Worm (Caenorhabditis elegans) whole organism, late embryonic: ENCODE data around the gene ZK512.4.
A peak's percentile ranks its signal among the peaks of the same experiment; 100 is the strongest.

Experiments
- C38D4.7 ChIP-seq: fragments of 200-800 bp; sonication (Bioruptor generic); optimal IDR thresholded peaks from 2 replicates; lab custom pipeline; 2018; ENCODE audit warnings: mild to moderate bottlenecking, missing genetic modification characterization, moderate library complexity, missing compliant biosample characterization
- K09A11.1 ChIP-seq: sonication (generic microtip); optimal IDR thresholded peaks from 2 replicates; lab custom pipeline; 2017; ENCODE audit warnings: antibody characterized with exemption, mild to moderate bottlenecking, missing genetic modification characterization, missing compliant biosample characterization; ENCODE audit not compliant: insufficient read depth
- Y22D7AL.16 ChIP-seq: sonication (generic microtip); optimal IDR thresholded peaks from 2 replicates; lab custom pipeline; 2016; ENCODE audit warnings: missing genetic modification characterization, missing compliant biosample characterization
- ahr-1 ChIP-seq: sonication (generic microtip); optimal IDR thresholded peaks from 2 replicates; lab custom pipeline; 2016; ENCODE audit warnings: missing genetic modification characterization, missing compliant biosample characterization
- ama-1 ChIP-seq: fragments of 150-350 bp; optimal IDR thresholded peaks from 2 replicates; lab custom pipeline; 2014
- ceh-18 ChIP-seq: sonication (generic microtip); optimal IDR thresholded peaks from 2 replicates; lab custom pipeline; 2016; ENCODE audit warnings: missing genetic modification characterization, missing compliant biosample characterization
- ceh-19 ChIP-seq: fragments of 200-800 bp; sonication (Bioruptor generic); optimal IDR thresholded peaks from 2 replicates; lab custom pipeline; 2018; ENCODE audit warnings: mild to moderate bottlenecking, missing genetic modification characterization, missing compliant biosample characterization
- ceh-22 ChIP-seq: sonication (generic microtip); optimal IDR thresholded peaks from 2 replicates; lab custom pipeline; 2017; ENCODE audit warnings: missing biosample characterization, missing genetic modification characterization
- ceh-30 ChIP-seq: fragments of 150-350 bp; optimal IDR thresholded peaks from 2 replicates; lab custom pipeline; 2014; ENCODE audit warnings: missing biosample characterization, missing genetic modification characterization
- ceh-31 ChIP-seq: sonication (generic microtip); optimal IDR thresholded peaks from 2 replicates; lab custom pipeline; 2016; ENCODE audit warnings: missing genetic modification characterization, missing compliant biosample characterization
- ceh-34 ChIP-seq: sonication (generic microtip); optimal IDR thresholded peaks from 2 replicates; lab custom pipeline; 2016; ENCODE audit warnings: mild to moderate bottlenecking, missing genetic modification characterization, missing compliant biosample characterization
- ceh-45 ChIP-seq: fragments of 200-800 bp; sonication (Bioruptor generic); IDR thresholded peaks from 2 replicates; pipeline ENCODE4 v1.3.6; 2022; ENCODE audit warnings: missing genetic modification reagents, missing genetic modification characterization, missing compliant biosample characterization
- ceh-6 ChIP-seq: fragments of 200-800 bp; sonication (Bioruptor generic); optimal IDR thresholded peaks from 2 replicates; lab custom pipeline; 2018; ENCODE audit warnings: mild to moderate bottlenecking, missing genetic modification characterization, missing compliant biosample characterization
- ceh-9 ChIP-seq: sonication (generic microtip); optimal IDR thresholded peaks from 2 replicates; lab custom pipeline; 2016; ENCODE audit warnings: mild to moderate bottlenecking, missing genetic modification characterization, inconsistent platforms, missing compliant biosample characterization
- che-1 ChIP-seq: sonication (generic microtip); optimal IDR thresholded peaks from 2 replicates; lab custom pipeline; 2016; ENCODE audit warnings: mild to moderate bottlenecking, missing genetic modification characterization, missing compliant biosample characterization
- dve-1 ChIP-seq: sonication (generic microtip); optimal IDR thresholded peaks from 2 replicates; lab custom pipeline; 2017; ENCODE audit warnings: antibody characterized with exemption, mild to moderate bottlenecking, missing genetic modification characterization, missing compliant biosample characterization
- elt-4 ChIP-seq: sonication (generic microtip); optimal IDR thresholded peaks from 2 replicates; lab custom pipeline; 2016; ENCODE audit warnings: missing genetic modification characterization, missing compliant biosample characterization
- ets-4 ChIP-seq: sonication (generic microtip); optimal IDR thresholded peaks from 2 replicates; lab custom pipeline; 2016; ENCODE audit warnings: missing genetic modification characterization, missing compliant biosample characterization
- eyg-1 ChIP-seq: sonication (generic microtip); optimal IDR thresholded peaks from 2 replicates; lab custom pipeline; 2016; ENCODE audit warnings: missing genotype, missing genetic modification characterization, missing compliant biosample characterization
- fax-1 ChIP-seq: sonication (generic microtip); optimal IDR thresholded peaks from 2 replicates; lab custom pipeline; 2016; ENCODE audit warnings: missing genotype, missing genetic modification characterization, missing compliant biosample characterization
- fkh-10 ChIP-seq: fragments of 150-350 bp; optimal IDR thresholded peaks from 2 replicates; lab custom pipeline; 2014; ENCODE audit warnings: missing biosample characterization, missing genetic modification reagents, missing genetic modification characterization
- fkh-6 ChIP-seq: sonication (generic microtip); optimal IDR thresholded peaks from 2 replicates; lab custom pipeline; 2016; ENCODE audit warnings: missing genetic modification characterization, missing compliant biosample characterization
- gmeb-2 ChIP-seq: sonication (generic microtip); optimal IDR thresholded peaks from 2 replicates; lab custom pipeline; 2016; ENCODE audit warnings: missing genetic modification characterization, inconsistent platforms, missing compliant biosample characterization
- hlh-13 ChIP-seq: fragments of 200-800 bp; sonication (Bioruptor generic); optimal IDR thresholded peaks from 2 replicates; lab custom pipeline; 2018; ENCODE audit warnings: mild to moderate bottlenecking, missing genetic modification characterization, missing compliant biosample characterization
- hlh-15 ChIP-seq: sonication (generic microtip); optimal IDR thresholded peaks from 2 replicates; lab custom pipeline; 2016; ENCODE audit warnings: missing genetic modification characterization, missing compliant biosample characterization
- hlh-30 ChIP-seq: sonication (generic microtip); optimal IDR thresholded peaks from 2 replicates; lab custom pipeline; 2017; ENCODE audit warnings: antibody characterized with exemption, missing genetic modification characterization, missing compliant biosample characterization; ENCODE audit not compliant: insufficient read depth
- hlh-6 ChIP-seq: sonication (generic microtip); optimal IDR thresholded peaks from 2 replicates; lab custom pipeline; 2016; ENCODE audit warnings: missing genotype, missing genetic modification characterization, missing compliant biosample characterization
- hlh-8 ChIP-seq: sonication (generic microtip); optimal IDR thresholded peaks from 2 replicates; lab custom pipeline; 2016; ENCODE audit warnings: missing genotype, missing genetic modification characterization, missing compliant biosample characterization
- lin-11 ChIP-seq: fragments of 200-800 bp; sonication (Bioruptor generic); optimal IDR thresholded peaks from 2 replicates; lab custom pipeline; 2018; ENCODE audit warnings: mild to moderate bottlenecking, missing genetic modification characterization, missing compliant biosample characterization
- nhr-11 ChIP-seq: fragments of 150-350 bp; optimal IDR thresholded peaks from 2 replicates; lab custom pipeline; 2014; ENCODE audit warnings: missing biosample characterization, missing genetic modification characterization
- nhr-232 ChIP-seq: sonication (generic microtip); optimal IDR thresholded peaks from 2 replicates; lab custom pipeline; 2016; ENCODE audit warnings: missing genetic modification characterization, missing compliant biosample characterization
- odd-2 ChIP-seq: sonication (generic microtip); optimal IDR thresholded peaks from 2 replicates; lab custom pipeline; 2017; ENCODE audit warnings: antibody characterized with exemption, mild to moderate bottlenecking, missing genetic modification characterization, missing compliant biosample characterization
- pag-3 ChIP-seq: sonication (generic microtip); optimal IDR thresholded peaks from 2 replicates; lab custom pipeline; 2016; ENCODE audit warnings: missing compliant biosample characterization, missing genetic modification characterization, borderline replicate concordance
- pat-9 ChIP-seq: fragments of 200-800 bp; sonication (Bioruptor generic); optimal IDR thresholded peaks from 2 replicates; lab custom pipeline; 2018; ENCODE audit warnings: mild to moderate bottlenecking, missing genetic modification characterization, moderate library complexity, missing compliant biosample characterization
- pha-2 ChIP-seq: sonication (generic microtip); optimal IDR thresholded peaks from 2 replicates; lab custom pipeline; 2017; ENCODE audit warnings: mild to moderate bottlenecking, missing genetic modification characterization, missing compliant biosample characterization
- ref-2 ChIP-seq: sonication (generic microtip); optimal IDR thresholded peaks from 2 replicates; lab custom pipeline; 2016; ENCODE audit warnings: missing genetic modification characterization, missing compliant biosample characterization
- sdc-2 ChIP-seq: sonication (generic microtip); optimal IDR thresholded peaks from 2 replicates; lab custom pipeline; 2016; ENCODE audit warnings: missing genotype, missing genetic modification characterization, missing compliant biosample characterization
- sox-2 ChIP-seq: fragments of 200-800 bp; sonication (Bioruptor generic); IDR thresholded peaks from 2 replicates; pipeline ENCODE4 v1.3.6; 2022; ENCODE audit warnings: missing genetic modification reagents, missing genetic modification characterization, missing compliant biosample characterization
- syd-9 ChIP-seq: sonication (generic microtip); optimal IDR thresholded peaks from 2 replicates; lab custom pipeline; 2016; ENCODE audit warnings: mild to moderate bottlenecking, missing genetic modification characterization, moderate library complexity, missing compliant biosample characterization
- tbx-2 ChIP-seq: sonication (generic microtip); optimal IDR thresholded peaks from 2 replicates; lab custom pipeline; 2016; ENCODE audit warnings: missing genetic modification characterization, missing compliant biosample characterization
- unc-42 ChIP-seq: sonication (generic microtip); optimal IDR thresholded peaks from 2 replicates; lab custom pipeline; 2016; ENCODE audit warnings: missing genotype, missing genetic modification characterization, missing compliant biosample characterization
- zip-5 ChIP-seq: sonication (generic microtip); optimal IDR thresholded peaks from 2 replicates; lab custom pipeline; 2016; ENCODE audit warnings: missing genetic modification characterization, missing compliant biosample characterization
- ztf-16 ChIP-seq: sonication (generic microtip); optimal IDR thresholded peaks from 2 replicates; lab custom pipeline; 2017; ENCODE audit warnings: missing genetic modification characterization, missing compliant biosample characterization

ZK512.4 gene

ce11 chrIII:9144744-9145390, at the start of gene ZK512.4, which contains the start of gene ZK512.2:
Gene ZK512.4 (plus strand): TSS chrIII:9145340.
Gene ZK512.2 (minus strand): TSS chrIII:9144794.
- no peak for TF ChIP-seq pat-9 (tag; lab: Kevin White, UChicago)
- no peak for TF ChIP-seq che-1 (tag; lab: Kevin White, UChicago)
- no peak for TF ChIP-seq pag-3 (tag; lab: Kevin White, UChicago)
- TF ChIP-seq unc-42 (tag; lab: Kevin White, UChicago), result peak; percentile 8

- TF ChIP-seq ref-2 (tag; lab: Kevin White, UChicago) (no peak), pag-3 (tag; lab: Kevin White, UChicago) (no peak), hlh-30 (tag; lab: Kevin White, UChicago) (no peak), odd-2 (tag; lab: Kevin White, UChicago) (no peak), nhr-232 (tag; lab: Kevin White, UChicago) (no peak)
These were observed 43.9 kb upstream of the ZK512.4 start, which contains the start of gene ZK507.1 for ce11 chrIII:9101212-9101611. Gene ZK507.1 (minus strand): TSS chrIII:9101312.

- TF ChIP-seq K09A11.1 (tag; lab: Kevin White, UChicago), result no peak
- TF ChIP-seq hlh-8 (tag; lab: Kevin White, UChicago), result no peak
- TF ChIP-seq ceh-9 (tag; lab: Kevin White, UChicago), result no peak
- TF ChIP-seq gmeb-2, result no peak
- no peak for TF ChIP-seq unc-42 (tag; lab: Kevin White, UChicago)
- no peak for TF ChIP-seq ets-4
- TF ChIP-seq dve-1 (tag; lab: Kevin White, UChicago), result no peak
- TF ChIP-seq ceh-34, result no peak
- no peak for TF ChIP-seq eyg-1 (tag; lab: Kevin White, UChicago)
- TF ChIP-seq fkh-10 (GFP tag; lab: Kevin White, UChicago), result no peak
- no peak for TF ChIP-seq ceh-30
- no peak for TF ChIP-seq fkh-6
- TF ChIP-seq hlh-13 (GFP tag; lab: Kevin White, UChicago), result no peak
- TF ChIP-seq ceh-19, result no peak
- TF ChIP-seq syd-9, result no peak
- no peak for TF ChIP-seq fax-1
- no peak for TF ChIP-seq tbx-2 (tag; lab: Kevin White, UChicago)
- no peak for TF ChIP-seq nhr-11 (tag; lab: Kevin White, UChicago)
These were observed 41.5 kb upstream of the ZK512.4 start, which contains the start of gene dos-1 for ce11 chrIII:9103643-9104042. Gene dos-1 (plus strand): TSS chrIII:9103943.

- TF ChIP-seq tbx-2 (tag; lab: Kevin White, UChicago) (peak; percentile 64), C38D4.7 (peak; percentile 40), ceh-45 (peak; percentile 63; the same call in 1 of the 2 replicates), ceh-22 (tag; lab: Kevin White, UChicago) (no peak), fax-1 (peak; percentile 53), ceh-6 (GFP tag; lab: Kevin White, UChicago) (peak; percentile 68), hlh-6 (tag; lab: Kevin White, UChicago) (peak; percentile 74), Y22D7AL.16 (tag; lab: Kevin White, UChicago) (peak; percentile 35), ceh-18 (tag; lab: Kevin White, UChicago) (no peak), hlh-30 (tag; lab: Kevin White, UChicago) (no peak), ahr-1 (tag; lab: Kevin White, UChicago) (peak; percentile 14), ceh-30 (no peak), elt-4 (no peak), hlh-15 (tag; lab: Kevin White, UChicago) (no peak), odd-2 (tag; lab: Kevin White, UChicago) (no peak), unc-42 (tag; lab: Kevin White, UChicago) (no peak), dve-1 (tag; lab: Kevin White, UChicago) (peak; percentile 19), zip-5 (tag; lab: Kevin White, UChicago) (no peak), eyg-1 (tag; lab: Kevin White, UChicago) (no peak), fkh-10 (GFP tag; lab: Kevin White, UChicago) (no peak), sdc-2 (tag; lab: Kevin White, UChicago) (no peak), ama-1 (lab: Kevin White, UChicago) (no peak), ets-4 (no peak), pha-2 (peak; percentile 40), ceh-34 (no peak), fkh-6 (peak; percentile 37), gmeb-2 (peak; percentile 32), ceh-19 (no peak), lin-11 (tag; lab: Kevin White, UChicago) (peak; percentile 36), K09A11.1 (tag; lab: Kevin White, UChicago) (peak; percentile 72), sox-2 (GFP tag; lab: Robert Waterston, UW) (no peak), ceh-31 (tag; lab: Kevin White, UChicago) (no peak), hlh-13 (GFP tag; lab: Kevin White, UChicago) (peak; percentile 14), ztf-16 (tag; lab: Kevin White, UChicago) (peak; percentile 26)
These were observed 41.1 kb upstream of the ZK512.4 start for ce11 chrIII:9104060-9104459.
